Worm (Caenorhabditis elegans) whole organism, mixed stage, embryonic: ENCODE data around the gene F59F5.7.

Experiments
- M03D4.4 ChIP-seq: sonication (generic microtip); optimal IDR thresholded peaks from 2 replicates; lab custom pipeline; 2017; ENCODE audit warnings: mild to moderate bottlenecking, missing genetic modification characterization, missing compliant biosample characterization
- bed-3 ChIP-seq: fragments of 200-800 bp; sonication (Bioruptor generic); optimal IDR thresholded peaks from 3 replicates; lab custom pipeline; 2018; ENCODE audit warnings: mild to moderate bottlenecking, missing genetic modification characterization, moderate library complexity, missing compliant biosample characterization
- blmp-1 ChIP-seq: fragments of 150-350 bp; optimal IDR thresholded peaks from 2 replicates; lab custom pipeline; 2014; ENCODE audit warnings: missing biosample characterization, missing genetic modification characterization
- ceh-39 ChIP-seq: fragments of 150-350 bp; optimal IDR thresholded peaks from 2 replicates; lab custom pipeline; 2014; ENCODE audit warnings: missing biosample characterization, missing genetic modification characterization
- ceh-43 ChIP-seq: fragments of 200-800 bp; sonication (Bioruptor generic); optimal IDR thresholded peaks from 2 replicates; lab custom pipeline; 2018; ENCODE audit warnings: mild to moderate bottlenecking, missing genetic modification characterization, moderate library complexity, missing compliant biosample characterization
- ceh-83 ChIP-seq: fragments of 200-800 bp; sonication (Bioruptor generic); optimal IDR thresholded peaks from 2 replicates; lab custom pipeline; 2018; ENCODE audit warnings: mild to moderate bottlenecking, missing genetic modification characterization, missing compliant biosample characterization
- ces-1 ChIP-seq: fragments of 150-350 bp; optimal IDR thresholded peaks from 2 replicates; lab custom pipeline; 2014; ENCODE audit warnings: missing biosample characterization, missing genetic modification reagents, missing genetic modification characterization
- cnd-1 ChIP-seq: fragments of 200-800 bp; sonication (Bioruptor generic); optimal IDR thresholded peaks from 2 replicates; lab custom pipeline; 2018; ENCODE audit warnings: mild to moderate bottlenecking, missing genetic modification characterization, missing compliant biosample characterization
- drap-1 ChIP-seq: fragments of 200-800 bp; sonication (Bioruptor generic); optimal IDR thresholded peaks from 3 replicates; lab custom pipeline; 2018; ENCODE audit warnings: mild to moderate bottlenecking, missing genetic modification characterization, missing compliant biosample characterization
- elt-1 ChIP-seq: sonication (generic microtip); optimal IDR thresholded peaks from 2 replicates; lab custom pipeline; 2017; ENCODE audit warnings: missing genetic modification characterization, mild to moderate bottlenecking, missing compliant biosample characterization, antibody characterized with exemption, moderate library complexity, borderline replicate concordance; ENCODE audit not compliant: insufficient read depth
- elt-3 ChIP-seq: fragments of 150-350 bp; optimal IDR thresholded peaks from 2 replicates; lab custom pipeline; 2014; ENCODE audit warnings: missing biosample characterization, missing genetic modification characterization
- flh-1 ChIP-seq: fragments of 200-800 bp; sonication (Bioruptor generic); optimal IDR thresholded peaks from 2 replicates; lab custom pipeline; 2018; ENCODE audit warnings: mild to moderate bottlenecking, missing genetic modification characterization, moderate library complexity, missing compliant biosample characterization
- ham-2 ChIP-seq: fragments of 200-800 bp; sonication (Bioruptor generic); optimal IDR thresholded peaks from 2 replicates; lab custom pipeline; 2018; ENCODE audit warnings: mild to moderate bottlenecking, missing genetic modification characterization, missing compliant biosample characterization
- hlh-1 ChIP-seq: fragments of 150-350 bp; optimal IDR thresholded peaks from 2 replicates; lab custom pipeline; 2014; ENCODE audit warnings: missing biosample characterization, missing genetic modification reagents, missing genetic modification characterization
- lin-13 ChIP-seq: fragments of 150-350 bp; optimal IDR thresholded peaks from 2 replicates; lab custom pipeline; 2014; ENCODE audit warnings: missing biosample characterization, missing genetic modification characterization
- lin-32 ChIP-seq: fragments of 200-800 bp; sonication (Bioruptor generic); optimal IDR thresholded peaks from 2 replicates; lab custom pipeline; 2018; ENCODE audit warnings: mild to moderate bottlenecking, missing genetic modification characterization, missing compliant biosample characterization
- lsy-2 ChIP-seq: fragments of 150-350 bp; optimal IDR thresholded peaks from 2 replicates; lab custom pipeline; 2014; ENCODE audit warnings: missing biosample characterization, missing genetic modification characterization
- mab-5 ChIP-seq: fragments of 150-350 bp; optimal IDR thresholded peaks from 2 replicates; lab custom pipeline; 2014; ENCODE audit warnings: missing biosample characterization, missing genetic modification characterization
- mep-1 ChIP-seq: fragments of 150-350 bp; optimal IDR thresholded peaks from 2 replicates; lab custom pipeline; 2017; ENCODE audit warnings: missing biosample characterization, missing genetic modification reagents, missing genetic modification characterization, inconsistent platforms
- mls-2 ChIP-seq: sonication (generic microtip); optimal IDR thresholded peaks from 2 replicates; lab custom pipeline; 2016; ENCODE audit warnings: mild to moderate bottlenecking, missing genetic modification characterization, moderate library complexity, missing compliant biosample characterization
- nhr-12 ChIP-seq: fragments of 150-350 bp; optimal IDR thresholded peaks from 2 replicates; lab custom pipeline; 2014; ENCODE audit warnings: missing biosample characterization, missing genetic modification characterization
- nhr-2 ChIP-seq: fragments of 150-350 bp; optimal IDR thresholded peaks from 2 replicates; lab custom pipeline; 2014; ENCODE audit warnings: missing biosample characterization, missing genetic modification characterization
- nhr-237 ChIP-seq: fragments of 150-350 bp; optimal IDR thresholded peaks from 2 replicates; lab custom pipeline; 2014; ENCODE audit warnings: missing biosample characterization, missing genetic modification characterization
- nhr-28 ChIP-seq: fragments of 150-350 bp; optimal IDR thresholded peaks from 2 replicates; lab custom pipeline; 2014; ENCODE audit warnings: missing biosample characterization, missing genetic modification characterization
- nhr-76 ChIP-seq: sonication (generic microtip); optimal IDR thresholded peaks from 2 replicates; lab custom pipeline; 2017; ENCODE audit warnings: missing biosample characterization, missing genetic modification characterization
- pha-4 ChIP-seq: fragments of 150-350 bp; optimal IDR thresholded peaks from 2 replicates; lab custom pipeline; 2018; ENCODE audit warnings: missing biosample characterization, missing genetic modification reagents, missing genetic modification characterization
- sem-2 ChIP-seq: fragments of 200-800 bp; sonication (Bioruptor generic); optimal IDR thresholded peaks from 2 replicates; lab custom pipeline; 2018; ENCODE audit warnings: mild to moderate bottlenecking, missing genetic modification characterization, missing compliant biosample characterization
- snpc-4 ChIP-seq: fragments of 150-350 bp; optimal IDR thresholded peaks from 2 replicates; lab custom pipeline; 2014; ENCODE audit warnings: missing biosample characterization, missing genetic modification characterization
- sptf-1 ChIP-seq: sonication (generic microtip); optimal IDR thresholded peaks from 2 replicates; lab custom pipeline; 2017; ENCODE audit warnings: mild to moderate bottlenecking, missing genetic modification characterization, moderate library complexity, missing compliant biosample characterization
- tbx-8 ChIP-seq: fragments of 200-800 bp; sonication (Bioruptor generic); optimal IDR thresholded peaks from 2 replicates; lab custom pipeline; 2018; ENCODE audit warnings: mild to moderate bottlenecking, missing genetic modification characterization, moderate library complexity, missing compliant biosample characterization
- unc-120 ChIP-seq: sonication (generic microtip); optimal IDR thresholded peaks from 2 replicates; lab custom pipeline; 2017; ENCODE audit warnings: missing genetic modification characterization, missing compliant biosample characterization; ENCODE audit not compliant: poor library complexity, severe bottlenecking
- unc-39 ChIP-seq: fragments of 150-350 bp; optimal IDR thresholded peaks from 2 replicates; lab custom pipeline; 2014; ENCODE audit warnings: missing biosample characterization, missing genetic modification characterization
- unc-62 ChIP-seq: fragments of 150-350 bp; optimal IDR thresholded peaks from 2 replicates; lab custom pipeline; 2014; ENCODE audit warnings: missing biosample characterization, missing genetic modification reagents, missing genetic modification characterization
- zip-8 ChIP-seq: fragments of 150-350 bp; optimal IDR thresholded peaks from 2 replicates; lab custom pipeline; 2014; ENCODE audit warnings: missing biosample characterization, missing genetic modification characterization
- ztf-11 ChIP-seq: fragments of 150-350 bp; optimal IDR thresholded peaks from 2 replicates; lab custom pipeline; 2014; ENCODE audit warnings: missing biosample characterization, missing genetic modification characterization

F59F5.7 gene

DNA sequence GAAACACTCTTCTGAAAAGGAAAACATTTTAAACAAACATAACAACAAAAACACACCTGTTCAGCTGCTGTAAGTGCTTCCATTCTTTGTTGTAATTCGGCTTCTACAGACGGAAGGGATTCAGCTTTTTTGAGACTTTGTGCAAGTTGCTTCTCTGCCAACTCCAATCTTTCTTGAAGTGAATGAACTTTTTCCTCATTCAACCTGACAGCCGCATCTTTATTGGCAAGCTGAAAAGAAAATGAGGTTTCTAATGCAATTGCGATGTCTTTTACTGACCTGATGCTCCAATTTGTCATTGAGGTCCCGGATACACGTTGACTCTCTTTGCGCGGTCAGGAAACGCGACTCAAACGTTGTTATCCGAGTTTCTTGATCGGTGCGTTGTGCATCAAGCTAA lies 6.3 kb upstream of the F59F5.7 start:
- TF ChIP-seq elt-1 (tag; lab: Kevin White, UChicago) (no peak), ces-1 (peak; percentile 6)

DNA sequence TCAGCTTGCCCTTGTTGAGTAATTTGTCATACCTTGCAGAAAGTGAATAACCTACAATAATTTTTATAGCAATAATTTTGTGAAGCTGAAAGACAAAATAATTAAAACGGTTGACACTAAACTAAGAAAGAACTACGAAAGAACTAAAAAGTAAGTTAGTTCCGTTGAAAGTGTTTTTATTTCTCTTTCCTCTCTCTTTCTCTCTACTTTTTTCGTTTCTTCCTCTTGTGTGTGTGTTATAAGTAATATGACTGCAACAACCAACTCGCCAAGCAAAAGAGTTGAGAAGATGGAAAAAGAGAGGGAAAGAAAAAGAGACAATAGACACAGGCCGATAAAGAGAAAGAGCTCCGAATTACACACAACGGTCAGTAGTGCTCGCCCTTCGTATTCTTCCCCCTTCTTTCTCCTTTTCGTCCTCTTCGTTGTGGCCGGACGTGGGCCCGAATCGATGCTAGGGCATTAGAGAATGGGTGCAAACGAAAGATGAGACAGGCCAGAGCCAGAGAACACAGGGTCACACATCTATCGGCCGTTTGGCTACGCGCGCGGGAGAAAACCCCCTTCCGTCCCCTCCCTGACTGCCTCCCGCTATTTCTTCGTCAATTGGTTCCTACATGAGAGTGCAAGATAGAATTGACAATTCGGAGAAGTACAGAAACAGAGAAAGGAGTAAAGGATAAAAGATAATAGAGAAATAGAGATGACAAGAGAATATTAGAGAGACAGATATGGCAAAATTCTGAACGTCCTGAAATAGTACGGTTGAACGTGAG lies 3.9 kb upstream of the F59F5.7 start, which contains the start of gene syd-2:
Gene syd-2 (minus strand): TSS at position 51 of the 776 bp plus-strand sequence.
- TF ChIP-seq elt-3 (tag; lab: Kevin White, UChicago): no peak
- peak; percentile 46 for TF ChIP-seq pha-4 (tag; lab: Kevin White, UChicago)
- TF ChIP-seq snpc-4 (tag; lab: Kevin White, UChicago): no peak
- TF ChIP-seq zip-8: no peak
- peak; percentile 83 for TF ChIP-seq sptf-1 (tag; lab: Kevin White, UChicago)
- peak; percentile 37 for TF ChIP-seq ceh-39
- TF ChIP-seq ham-2 (GFP tag; lab: Kevin White, UChicago): peak; percentile 85
- TF ChIP-seq ceh-43 (GFP tag; lab: Kevin White, UChicago): no peak
- TF ChIP-seq ztf-11: peak; percentile 64
- peak; percentile 39 for TF ChIP-seq sem-2 (GFP tag; lab: Kevin White, UChicago)
- TF ChIP-seq ceh-83 (GFP tag; lab: Kevin White, UChicago): no peak
- TF ChIP-seq mep-1: peak; percentile 79
- peak; percentile 56 for TF ChIP-seq ces-1
- peak; percentile 62 for TF ChIP-seq M03D4.4 (tag; lab: Kevin White, UChicago)
- TF ChIP-seq nhr-76 (tag; lab: Kevin White, UChicago): no peak
- TF ChIP-seq unc-62 (GFP tag; lab: Kevin White, UChicago): peak; percentile 68
- TF ChIP-seq nhr-12: no peak
- peak; percentile 93 for TF ChIP-seq unc-120
- peak; percentile 28 for TF ChIP-seq lin-13 (tag; lab: Kevin White, UChicago)
- no peak for TF ChIP-seq flh-1 (GFP tag; lab: Kevin White, UChicago)
- no peak for TF ChIP-seq bed-3 (GFP tag; lab: Kevin White, UChicago)
- TF ChIP-seq nhr-28 (tag; lab: Kevin White, UChicago): no peak
- TF ChIP-seq mab-5: no peak
- peak; percentile 81 for TF ChIP-seq cnd-1 (tag; lab: Kevin White, UChicago)
- no peak for TF ChIP-seq nhr-237 (tag; lab: Kevin White, UChicago)
- TF ChIP-seq unc-39 (tag; lab: Kevin White, UChicago): peak; percentile 2
- peak; percentile 9 for TF ChIP-seq tbx-8
- peak; percentile 89 for TF ChIP-seq mls-2
- TF ChIP-seq blmp-1 (tag; lab: Kevin White, UChicago): no peak
- peak; percentile 82 for TF ChIP-seq drap-1 (GFP tag; lab: Kevin White, UChicago)
- TF ChIP-seq lsy-2 (tag; lab: Kevin White, UChicago): peak; percentile 15
- TF ChIP-seq elt-1 (tag; lab: Kevin White, UChicago): no peak
- TF ChIP-seq hlh-1 (tag; lab: Kevin White, UChicago): peak; percentile 54
- no peak for TF ChIP-seq lin-32
- peak; percentile 99 for TF ChIP-seq nhr-2 (tag; lab: Kevin White, UChicago)
- TF ChIP-seq, all 35 proteins: peak for 20

DNA sequence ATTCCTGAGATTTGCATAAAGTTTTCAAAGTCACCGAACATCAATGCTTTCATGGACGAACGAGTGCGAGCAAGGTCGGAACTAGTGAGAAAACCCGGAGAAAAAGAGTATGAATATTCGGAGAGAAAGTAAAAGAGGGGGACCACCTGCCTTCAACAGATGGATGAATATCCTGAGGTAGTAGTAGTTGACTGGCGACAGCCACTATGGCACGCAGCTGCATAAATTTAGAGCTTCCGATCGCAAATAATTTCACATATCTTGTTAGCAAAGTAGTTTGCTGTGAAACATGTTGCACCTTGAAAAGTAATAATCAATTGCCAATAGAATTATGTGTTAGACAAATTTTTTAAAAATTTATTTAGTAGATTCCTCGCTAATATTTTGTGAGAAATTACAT lies 2.5 kb upstream of the F59F5.7 start:
- no peak for TF ChIP-seq mep-1
- TF ChIP-seq unc-120: peak; percentile 31
- peak; percentile 42 for TF ChIP-seq hlh-1 (tag; lab: Kevin White, UChicago)
- TF ChIP-seq lin-32: peak; percentile 52

DNA sequence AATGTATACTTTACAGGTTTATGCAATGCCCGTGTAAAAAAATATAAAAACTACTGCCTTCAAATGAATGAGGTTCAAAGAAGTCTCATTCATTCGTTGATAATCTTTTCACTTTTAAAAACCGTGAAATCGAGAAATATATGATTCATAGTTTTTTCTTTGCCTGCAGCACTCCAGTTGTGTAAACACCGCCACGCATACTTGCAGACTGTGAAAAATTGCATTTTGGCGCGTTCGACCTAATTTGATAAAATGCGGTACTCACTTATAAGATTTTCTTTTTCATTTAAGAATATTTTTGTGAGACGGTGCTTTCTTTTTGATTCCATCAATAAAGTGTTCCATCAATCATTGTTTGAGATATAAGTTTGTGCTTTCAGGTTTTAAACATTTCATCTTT lies 7.5 kb downstream of the F59F5.7 start:
- TF ChIP-seq ces-1 (peak; percentile 83), elt-1 (tag; lab: Kevin White, UChicago) (no peak)
- TF ChIP-seq, all 35 proteins: peak for 1
